Fruit fly (Drosophila melanogaster): ENCODE results near the gene CG32801.

- no peak for TF ChIP-seq CTCF (optimal IDR thresholded peaks at IDR 0.05)
- TF ChIP-seq CG8478 (optimal IDR thresholded peaks at IDR 0.05): no peak
Observed at dm6 chrX:1950311-1950710, 47.3 kb upstream of the CG32801 start.
